Fruit fly (Drosophila melanogaster): ENCODE measurements around the gene CG43725.

CG43725 gene

dm6 chr2L:11106562-11106962, 31.2 kb downstream of the CG43725 start, which contains the start of gene Reps (continued):
- TF ChIP-seq CG18262 (tag; optimal IDR thresholded peaks at IDR 0.05) (peak; percentile 98), CG31365 (tag; optimal IDR thresholded peaks at IDR 0.05) (peak; percentile 89), CG7839 (tag; optimal IDR thresholded peaks at IDR 0.05) (peak; percentile 99), Rfx (GFP tag; IDR thresholded peaks at IDR 0.05) (peak; percentile 99), sqz (GFP tag; optimal IDR thresholded peaks at IDR 0.05) (peak; percentile 96), CG9817 (tag; optimal IDR thresholded peaks at IDR 0.05) (peak; percentile 98), Stat92E (GFP tag; optimal IDR thresholded peaks at IDR 0.05) (peak in 1 of 3 experiments; percentile 93)

dm6 chr2L:11113011-11113528, 37.8 kb downstream of the CG43725 start, which contains the start of gene Idua:
TSS of gene Idua (minus strand) at chr2L:11113061.
- peak; percentile 25; the same call in 1 of the 2 replicates for TF ChIP-seq Drgx (GFP tag; IDR thresholded peaks at IDR 0.05)
- TF ChIP-seq z (GFP tag; IDR thresholded peaks at IDR 0.05): no peak
- TF ChIP-seq HLH4C (GFP tag; IDR thresholded peaks at IDR 0.05; ENCODE audit: partially characterized antibody): no peak
- TF ChIP-seq CG10147 (GFP tag; optimal IDR thresholded peaks at IDR 0.05): no peak
- TF ChIP-seq disco-r (GFP tag; optimal IDR thresholded peaks at IDR 0.05): no peak
- TF ChIP-seq CG5180 (GFP tag; optimal IDR thresholded peaks at IDR 0.05): no peak
- 0 out of 3 replicates have a peak, but pooled peaks have one; percentile 29 for TF ChIP-seq CG2889 (GFP tag; IDR thresholded peaks at IDR 0.05)
- TF ChIP-seq CG11504 (tag; optimal IDR thresholded peaks at IDR 0.05): no peak
- peak; percentile 77 for TF ChIP-seq nmo (GFP tag; optimal IDR thresholded peaks at IDR 0.05)
- TF ChIP-seq Ssrp (tag; optimal IDR thresholded peaks at IDR 0.05): peak; percentile 58
- TF ChIP-seq Pdp1 (GFP tag; optimal IDR thresholded peaks at IDR 0.05): peak; percentile 15 to 19
- peak; percentile 61 for TF ChIP-seq peb (GFP tag; IDR thresholded peaks at IDR 0.05)
- TF ChIP-seq usp (GFP tag; optimal IDR thresholded peaks at IDR 0.05): no peak
- TF ChIP-seq CG8089 (GFP tag; optimal IDR thresholded peaks at IDR 0.05): no peak
- peak; percentile 76 for TF ChIP-seq CG6683 (GFP tag; optimal IDR thresholded peaks at IDR 0.05)
- TF ChIP-seq wdn (GFP tag; IDR thresholded peaks at IDR 0.05): no peak
- peak; percentile 57 for TF ChIP-seq Dip3 (GFP tag; optimal IDR thresholded peaks at IDR 0.05)
- TF ChIP-seq Hand (GFP tag; optimal IDR thresholded peaks at IDR 0.05): peak; percentile 86
- peak; percentile 66 for TF ChIP-seq CG12219 (GFP tag; optimal IDR thresholded peaks at IDR 0.05)
- TF ChIP-seq CG3995 (GFP tag; optimal IDR thresholded peaks at IDR 0.05): no peak
- TF ChIP-seq CG18599 (GFP tag; optimal IDR thresholded peaks at IDR 0.05): peak; percentile 91
- TF ChIP-seq emc (GFP tag; optimal IDR thresholded peaks at IDR 0.05): no peak
- no peak for TF ChIP-seq CG15073 (GFP tag; optimal IDR thresholded peaks at IDR 0.05)
- TF ChIP-seq CG17568 (GFP tag; optimal IDR thresholded peaks at IDR 0.05): no peak
- TF ChIP-seq Doc3 (GFP tag; IDR thresholded peaks at IDR 0.05; ENCODE audit: partially characterized antibody): no peak
- TF ChIP-seq Sry-β (GFP tag; optimal IDR thresholded peaks at IDR 0.05): no peak
- TF ChIP-seq ara (GFP tag; IDR thresholded peaks at IDR 0.05): 0 out of 2 replicates have a peak, but pooled peaks have one; percentile 3
- peak; percentile 61 for TF ChIP-seq Xbp1 (GFP tag; optimal IDR thresholded peaks at IDR 0.05)
- TF ChIP-seq CG4707 (GFP tag; optimal IDR thresholded peaks at IDR 0.05): peak; percentile 57
- TF ChIP-seq Jarid2 (GFP tag; optimal IDR thresholded peaks at IDR 0.05): no peak
- no peak for TF ChIP-seq TFAM (GFP tag; optimal IDR thresholded peaks at IDR 0.05)
- TF ChIP-seq HmgD (GFP tag; optimal IDR thresholded peaks at IDR 0.05): no peak
- TF ChIP-seq CG7745 (tag; optimal IDR thresholded peaks at IDR 0.05): no peak
- TF ChIP-seq nerfin-1 (tag; optimal IDR thresholded peaks at IDR 0.05): no peak
- peak; percentile 70; the same call in 2 of the 3 replicates for TF ChIP-seq CG11695 (GFP tag; IDR thresholded peaks at IDR 0.05)
- TF ChIP-seq MTF-1 (GFP tag; optimal IDR thresholded peaks at IDR 0.05; ENCODE audit: borderline replicate concordance): no peak
- TF ChIP-seq sqz (GFP tag; optimal IDR thresholded peaks at IDR 0.05): no peak
- TF ChIP-seq zen (tag; optimal IDR thresholded peaks at IDR 0.05): no peak
- 0 out of 2 replicates have a peak, but pooled peaks have one; percentile 5 for TF ChIP-seq Oaz (GFP tag; IDR thresholded peaks at IDR 0.05)
- no peak for TF ChIP-seq pb (GFP tag; optimal IDR thresholded peaks at IDR 0.05)
- TF ChIP-seq amos (GFP tag; IDR thresholded peaks at IDR 0.05; ENCODE audit: partially characterized antibody): no peak
